Worm (Caenorhabditis elegans) whole organism, L4/young adult: Measurements from ENCODE around the gene ugt-63.

Source experiments
- W03F9.2 ChIP-seq: fragments of 150-350 bp; optimal IDR thresholded peaks from 2 replicates; lab custom pipeline; 2014; ENCODE audit warnings: missing biosample characterization, missing genetic modification characterization
- dao-5 ChIP-seq: sonication (generic microtip); optimal IDR thresholded peaks from 2 replicates; lab custom pipeline; 2016; ENCODE audit warnings: missing genotype, missing genetic modification characterization, moderate library complexity, missing compliant biosample characterization
- him-1 ChIP-seq: sonication (generic microtip); optimal IDR thresholded peaks from 2 replicates; lab custom pipeline; 2016; ENCODE audit warnings: missing genotype, missing genetic modification reagents, missing genetic modification characterization, missing compliant biosample characterization

DNA sequence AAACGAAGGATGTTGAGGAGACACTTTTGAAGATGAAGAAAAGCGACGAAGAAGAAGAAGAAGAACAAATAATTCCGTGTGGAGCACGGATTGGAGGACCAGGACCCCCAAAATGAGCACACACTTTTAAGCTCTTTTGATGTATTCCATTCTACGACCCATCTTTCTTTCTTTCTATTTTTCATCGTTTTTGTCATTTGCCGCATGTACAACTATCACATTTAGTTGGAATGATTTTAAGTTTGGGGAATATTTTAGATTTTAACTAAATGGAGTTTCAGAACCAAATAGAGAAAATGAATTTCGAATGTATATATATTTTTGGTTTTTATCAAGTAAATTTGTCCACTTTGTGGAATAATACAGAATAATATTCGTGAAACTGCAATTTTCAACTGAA lies 11.6 kb downstream of the ugt-63 start, which contains the start of gene unc-46:
- TF ChIP-seq W03F9.2 (tag; lab: Kevin White, UChicago) (no peak), him-1 (tag; lab: Kevin White, UChicago) (no peak), dao-5 (tag; lab: Kevin White, UChicago) (no peak)
